Fruit fly (Drosophila melanogaster) whole organism, embryonic: Measurements from ENCODE around the gene CG18081.

Experiments
- Aef1 ChIP-seq: fragments of 200-800 bp; sonication (Bioruptor generic); IDR thresholded peaks from 3 replicates; pipeline ENCODE4 v1.3.6; 2022; ENCODE audit warnings: missing biosample characterization, missing genetic modification characterization
- CG1024 ChIP-seq: fragments of 200-800 bp; sonication (Bioruptor generic); IDR thresholded peaks from 2 replicates; pipeline ENCODE4 v1.3.6; 2022; ENCODE audit warnings: missing biosample characterization, missing genetic modification characterization
- CG10267 ChIP-seq: fragments of 200-800 bp; sonication (Bioruptor generic); optimal IDR thresholded peaks from 2 replicates; lab custom pipeline; 2018; ENCODE audit warnings: missing biosample characterization, mild to moderate bottlenecking, missing genetic modification characterization, moderate library complexity
- CG10462 ChIP-seq: fragments of 200-800 bp; sonication (Bioruptor generic); optimal IDR thresholded peaks from 2 replicates; lab custom pipeline; 2016; ENCODE audit warnings: missing biosample characterization, missing genetic modification characterization
- CG13424 ChIP-seq: fragments of 200-800 bp; sonication (Bioruptor generic); optimal IDR thresholded peaks from 2 replicates; lab custom pipeline; 2019; ENCODE audit warnings: missing biosample characterization, mild to moderate bottlenecking, missing genetic modification characterization, moderate library complexity
- CG14667 ChIP-seq: fragments of 200-800 bp; sonication (Bioruptor generic); IDR thresholded peaks from 2 replicates; pipeline ENCODE4 v1.3.6; 2022; ENCODE audit warnings: missing biosample characterization, missing genetic modification characterization
- CG14710 ChIP-seq: fragments of 200-800 bp; sonication (Bioruptor generic); optimal IDR thresholded peaks from 3 replicates; lab custom pipeline; 2019; ENCODE audit warnings: missing biosample characterization, mild to moderate bottlenecking, missing genetic modification characterization, moderate library complexity
- CG15601 ChIP-seq: fragments of 200-800 bp; sonication (Bioruptor generic); optimal IDR thresholded peaks from 3 replicates; lab custom pipeline; 2019; ENCODE audit warnings: missing biosample characterization, mild to moderate bottlenecking, missing genetic modification characterization, moderate library complexity
- CG1647 ChIP-seq: fragments of 200-800 bp; sonication (Bioruptor generic); optimal IDR thresholded peaks from 3 replicates; lab custom pipeline; 2016; ENCODE audit warnings: missing biosample characterization, missing genetic modification characterization
- CG16815 ChIP-seq: fragments of 200-800 bp; sonication (Bioruptor generic); optimal IDR thresholded peaks from 3 replicates; lab custom pipeline; 2017; ENCODE audit warnings: missing biosample characterization, mild to moderate bottlenecking, missing genetic modification characterization
- CG17568 ChIP-seq: fragments of 200-800 bp; sonication (Bioruptor generic); optimal IDR thresholded peaks from 2 replicates; lab custom pipeline; 2018; ENCODE audit warnings: missing biosample characterization, mild to moderate bottlenecking, missing genetic modification characterization, moderate library complexity
- CG17829 ChIP-seq: fragments of 200-800 bp; optimal IDR thresholded peaks from 2 replicates; lab custom pipeline; 2019; ENCODE audit warnings: missing biosample characterization, mild to moderate bottlenecking, missing genetic modification characterization, moderate library complexity
- CG18262 ChIP-seq: fragments of 200-800 bp; optimal IDR thresholded peaks from 3 replicates; lab custom pipeline; 2019; ENCODE audit warnings: missing biosample characterization, mild to moderate bottlenecking, missing genetic modification characterization, moderate library complexity
- CG18599 ChIP-seq: fragments of 200-800 bp; sonication (Bioruptor generic); optimal IDR thresholded peaks from 3 replicates; lab custom pipeline; 2017; ENCODE audit warnings: missing biosample characterization, missing genetic modification characterization, mild to moderate bottlenecking, moderate library complexity, missing genetic modification reagents
- CG2199 ChIP-seq: fragments of 200-800 bp; sonication (Bioruptor generic); IDR thresholded peaks from 3 replicates; pipeline ENCODE4 v1.3.6; 2022; ENCODE audit warnings: missing biosample characterization, missing genetic modification characterization
- CG2712 ChIP-seq: fragments of 200-800 bp; optimal IDR thresholded peaks from 3 replicates; lab custom pipeline; 2019; ENCODE audit warnings: missing biosample characterization, mild to moderate bottlenecking, missing genetic modification characterization, moderate library complexity
- CG30431 ChIP-seq: fragments of 200-800 bp; sonication (Bioruptor generic); optimal IDR thresholded peaks from 2 replicates; lab custom pipeline; 2017; ENCODE audit warnings: missing biosample characterization, missing genetic modification characterization
- CG33557 ChIP-seq: fragments of 200-800 bp; sonication (Bioruptor generic); optimal IDR thresholded peaks from 2 replicates; lab custom pipeline; 2019; ENCODE audit warnings: missing biosample characterization, mild to moderate bottlenecking, missing genetic modification characterization, moderate library complexity
- CG4617 ChIP-seq: fragments of 200-800 bp; sonication (Bioruptor generic); optimal IDR thresholded peaks from 3 replicates; lab custom pipeline; 2016; ENCODE audit warnings: missing biosample characterization, missing genetic modification characterization, borderline replicate concordance
- CG6689 ChIP-seq: fragments of 200-800 bp; sonication (Bioruptor generic); IDR thresholded peaks from 2 replicates; pipeline ENCODE4 v1.3.6; 2022; ENCODE audit warnings: missing biosample characterization, missing genetic modification characterization
- CG8765 ChIP-seq: fragments of 200-800 bp; sonication (Bioruptor generic); IDR thresholded peaks from 2 replicates; pipeline ENCODE4 v1.3.6; 2022; ENCODE audit warnings: missing biosample characterization, missing genetic modification characterization
- Deaf1 ChIP-seq: fragments of 200-800 bp; optimal IDR thresholded peaks from 3 replicates; lab custom pipeline; 2019; ENCODE audit warnings: missing biosample characterization, mild to moderate bottlenecking, missing genetic modification characterization, moderate library complexity
- Gug ChIP-seq: fragments of 200-800 bp; sonication (Bioruptor generic); IDR thresholded peaks from 4 replicates; pipeline ENCODE4 v1.3.6; 2022; ENCODE audit warnings: missing biosample characterization, missing genetic modification characterization
- HLH3B ChIP-seq: fragments of 200-800 bp; sonication (Bioruptor generic); IDR thresholded peaks from 2 replicates; pipeline ENCODE4 v1.3.6; 2022; ENCODE audit warnings: missing biosample characterization, missing genetic modification characterization
- Hsf ChIP-seq: fragments of 200-800 bp; sonication (Bioruptor generic); optimal IDR thresholded peaks from 3 replicates; lab custom pipeline; 2016; ENCODE audit warnings: missing biosample characterization, missing genetic modification characterization
- MESR4 ChIP-seq: fragments of 200-800 bp; sonication (Bioruptor generic); optimal IDR thresholded peaks from 2 replicates; lab custom pipeline; 2018; ENCODE audit warnings: missing biosample characterization, mild to moderate bottlenecking, missing genetic modification characterization, moderate library complexity
- Med ChIP-seq: fragments of 200-800 bp; sonication (Bioruptor generic); peaks from one replicate; lab custom pipeline; 2016; ENCODE audit warnings: missing biosample characterization, missing genetic modification characterization, mild to moderate bottlenecking, inconsistent platforms, moderate library complexity
- NfI ChIP-seq: fragments of 200-800 bp; sonication (Bioruptor generic); optimal IDR thresholded peaks from 3 replicates; lab custom pipeline; 2018; ENCODE audit warnings: missing biosample characterization, mild to moderate bottlenecking, missing genetic modification characterization, moderate library complexity
- Sox100B ChIP-seq: fragments of 200-800 bp; sonication (Bioruptor generic); optimal IDR thresholded peaks from 3 replicates; lab custom pipeline; 2018; ENCODE audit warnings: missing biosample characterization, mild to moderate bottlenecking, missing genetic modification characterization
- Usf ChIP-seq: fragments of 200-800 bp; sonication (Bioruptor generic); optimal IDR thresholded peaks from 2 replicates; lab custom pipeline; 2017; ENCODE audit warnings: missing genotype, missing biosample characterization, missing genetic modification characterization
- Xbp1 ChIP-seq: fragments of 200-800 bp; sonication (Bioruptor generic); optimal IDR thresholded peaks from 3 replicates; lab custom pipeline; 2016; ENCODE audit warnings: missing biosample characterization, mild to moderate bottlenecking, missing genetic modification characterization
- ato ChIP-seq: fragments of 200-800 bp; sonication (Bioruptor generic); IDR thresholded peaks from 2 replicates; pipeline ENCODE4 v1.3.6; 2022; ENCODE audit warnings: missing biosample characterization, missing genetic modification characterization; ENCODE audit not compliant: partially characterized antibody
- bowl ChIP-seq: fragments of 200-800 bp; sonication (Bioruptor generic); IDR thresholded peaks from 2 replicates; pipeline ENCODE4 v1.3.6; 2022; ENCODE audit warnings: missing biosample characterization, missing genetic modification characterization
- exex ChIP-seq: fragments of 200-800 bp; sonication (Bioruptor generic); optimal IDR thresholded peaks from 4 replicates; lab custom pipeline; 2018; ENCODE audit warnings: missing biosample characterization, mild to moderate bottlenecking, missing genetic modification characterization, moderate library complexity
- gem ChIP-seq: fragments of 200-800 bp; sonication (Bioruptor generic); optimal IDR thresholded peaks from 2 replicates; lab custom pipeline; 2019; ENCODE audit warnings: missing biosample characterization, mild to moderate bottlenecking, missing genetic modification characterization, moderate library complexity
- gro ChIP-seq: fragments of 200-800 bp; sonication (Bioruptor generic); optimal IDR thresholded peaks from 2 replicates; lab custom pipeline; 2016; ENCODE audit warnings: missing biosample characterization, missing genetic modification characterization
- hth ChIP-seq: fragments of >200 bp; optimal IDR thresholded peaks from 2 replicates; lab custom pipeline; 2017; ENCODE audit warnings: inconsistent platforms
- ind ChIP-seq: fragments of 200-800 bp; sonication (Bioruptor generic); optimal IDR thresholded peaks from 3 replicates; lab custom pipeline; 2016; ENCODE audit warnings: missing biosample characterization, missing genetic modification characterization
- kah ChIP-seq: fragments of 200-800 bp; sonication (Bioruptor generic); optimal IDR thresholded peaks from 2 replicates; lab custom pipeline; 2018; ENCODE audit warnings: missing biosample characterization, mild to moderate bottlenecking, missing genetic modification characterization
- lola ChIP-seq, 3 experiments: fragments of >200 bp in 2 of 3; fragments of 200-800 bp in 1 of 3; sonication (Bioruptor generic) in 1 of 3; optimal IDR thresholded peaks; 2 replicates each; lab custom pipeline; 2017 to 2019; ENCODE audit warnings: missing biosample characterization in 3 of 3, missing genetic modification characterization in 3 of 3, mild to moderate bottlenecking in 1 of 3, moderate library complexity in 1 of 3
- lov ChIP-seq, 2 experiments: fragments of 200-800 bp in 1 of 2; fragments of >200 bp in 1 of 2; sonication (Bioruptor generic) in 1 of 2; IDR thresholded peaks in 1 of 2; optimal IDR thresholded peaks in 1 of 2; 2 replicates in 1 of 2; 3 replicates in 1 of 2; pipeline versions ENCODE4 v1.3.6 to Lab custom; 2017 to 2022; ENCODE audit warnings: missing biosample characterization in 1 of 2, missing genetic modification characterization in 1 of 2
- pan ChIP-seq, 4 experiments: fragments of >200 bp in 3 of 4; fragments of 200-800 bp in 1 of 4; sonication (Bioruptor generic) in 1 of 4; optimal IDR thresholded peaks in 3 of 4; IDR thresholded peaks in 1 of 4; 2 replicates each; pipeline versions ENCODE4 v1.3.6 to Lab custom; 2017 to 2022; ENCODE audit warnings: missing biosample characterization in 2 of 4, missing genetic modification characterization in 2 of 4, mixed read lengths in 1 of 4
- peb ChIP-seq: fragments of 200-800 bp; sonication (Bioruptor generic); IDR thresholded peaks from 2 replicates; pipeline ENCODE4 v1.3.6; 2022; ENCODE audit warnings: missing biosample characterization, missing genetic modification characterization
- pros ChIP-seq: fragments of 200-800 bp; sonication (Bioruptor generic); optimal IDR thresholded peaks from 3 replicates; lab custom pipeline; 2019; ENCODE audit warnings: missing biosample characterization, mild to moderate bottlenecking, missing genetic modification characterization, moderate library complexity
- repo ChIP-seq: fragments of 200-800 bp; sonication (Bioruptor generic); optimal IDR thresholded peaks from 2 replicates; lab custom pipeline; 2016; ENCODE audit warnings: missing biosample characterization, missing genetic modification characterization
- sd ChIP-seq: fragments of 200-800 bp; sonication (Bioruptor generic); optimal IDR thresholded peaks from 3 replicates; lab custom pipeline; 2018; ENCODE audit warnings: missing biosample characterization, mild to moderate bottlenecking, missing genetic modification characterization, moderate library complexity
- sisA ChIP-seq: fragments of 200-800 bp; sonication (Bioruptor generic); IDR thresholded peaks from 2 replicates; pipeline ENCODE4 v1.3.6; 2022; ENCODE audit warnings: missing biosample characterization, missing genetic modification characterization
- slou ChIP-seq: fragments of 200-800 bp; sonication (Bioruptor generic); optimal IDR thresholded peaks from 3 replicates; lab custom pipeline; 2016; ENCODE audit warnings: missing biosample characterization, missing genetic modification characterization
- twi ChIP-seq: fragments of 200-800 bp; optimal IDR thresholded peaks from 2 replicates; lab custom pipeline; 2019; ENCODE audit warnings: missing biosample characterization, mild to moderate bottlenecking, missing genetic modification characterization, moderate library complexity
- zf30C ChIP-seq: fragments of 200-800 bp; sonication (Bioruptor generic); optimal IDR thresholded peaks from 3 replicates; lab custom pipeline; 2018; ENCODE audit warnings: missing biosample characterization, mild to moderate bottlenecking, missing genetic modification characterization

The CG18081 gene

dm6 chr3L:15847655-15848054 is 12.5 kb upstream of the CG18081 start (continued):
- TF ChIP-seq CG1647 (no peak), CG10462 (GFP tag; lab: Kevin White, UChicago) (no peak), ato (GFP tag; lab: Robert Waterston, UW) (no peak), bowl (GFP tag; lab: Robert Waterston, UW) (no peak), Deaf1 (tag; lab: Kevin White, UChicago) (no peak), hth (lab: Kevin White, UChicago) (no peak), CG2199 (GFP tag; lab: Robert Waterston, UW) (no peak), Med (GFP tag; lab: Kevin White, UChicago) (no peak), CG8765 (GFP tag; lab: Robert Waterston, UW) (0 out of 2 replicates have a peak, but pooled peaks have one; percentile 45), CG17568 (no peak), CG1024 (no peak), peb (GFP tag; lab: Robert Waterston, UW) (no peak), ind (GFP tag; lab: Kevin White, UChicago) (no peak), sd (no peak), CG17829 (tag; lab: Kevin White, UChicago) (peak; percentile 10), MESR4 (no peak), zf30C (GFP tag; lab: Kevin White, UChicago) (peak; percentile 72), CG33557 (GFP tag; lab: Kevin White, UChicago) (no peak), exex (tag; lab: Kevin White, UChicago) (no peak), lov (optimal IDR thresholded peaks at IDR 0.05; lab: Kevin White, UChicago) (no peak), lov (GFP tag; IDR thresholded peaks at IDR 0.05; lab: Robert Waterston, UW) (no peak), gem (tag; lab: Kevin White, UChicago) (peak; percentile 14), CG18262 (tag; lab: Kevin White, UChicago) (peak; percentile 58), CG18599 (GFP tag; lab: Kevin White, UChicago) (no peak), Hsf (GFP tag; lab: Kevin White, UChicago) (peak; percentile 3), CG14710 (tag; lab: Kevin White, UChicago) (peak; percentile 42), slou (GFP tag; lab: Kevin White, UChicago) (no peak), CG6689 (GFP tag; lab: Robert Waterston, UW) (no peak), Sox100B (no peak), CG2712 (tag; lab: Kevin White, UChicago) (peak; percentile 41), HLH3B (GFP tag; lab: Robert Waterston, UW) (no peak), CG14667 (GFP tag; lab: Robert Waterston, UW) (no peak), Usf (GFP tag; lab: Kevin White, UChicago) (peak; percentile 5), sisA (no peak), twi (tag; lab: Kevin White, UChicago) (no peak), CG15601 (tag; lab: Kevin White, UChicago) (no peak), kah (GFP tag; lab: Kevin White, UChicago) (no peak), CG30431 (GFP tag; lab: Kevin White, UChicago) (peak; percentile 26), Aef1 (GFP tag; lab: Robert Waterston, UW) (no peak), gro (no peak), CG4617 (GFP tag; lab: Kevin White, UChicago) (no peak), CG13424 (tag; lab: Kevin White, UChicago) (no peak), Gug (GFP tag; lab: Robert Waterston, UW) (no peak), Xbp1 (GFP tag; lab: Kevin White, UChicago) (no peak), repo (GFP tag; lab: Kevin White, UChicago) (no peak), CG10267 (tag; lab: Kevin White, UChicago) (peak; percentile 14), pros (GFP tag; lab: Kevin White, UChicago) (no peak), pan (optimal IDR thresholded peaks at IDR 0.05; lab: Kevin White, UChicago) (no peak), pan (GFP tag; optimal IDR thresholded peaks at IDR 0.05 in 1 of 2, IDR thresholded peaks at IDR 0.05 in 1 of 2) (no peak), lola (GFP tag; optimal IDR thresholded peaks at IDR 0.05; lab: Kevin White, UChicago) (peak in 1 of 3 experiments; percentile 54), NfI (no peak), CG16815 (GFP tag; lab: Kevin White, UChicago) (peak; percentile 26)
